Fruit fly (Drosophila melanogaster) whole organism, embryonic: ENCODE measurements around the gene CG10431.

Source experiments
- Adf1 ChIP-seq: fragments of 200-800 bp; sonication (Bioruptor generic); IDR thresholded peaks from 2 replicates; pipeline ENCODE4 v1.3.6; 2022; ENCODE audit warnings: missing biosample characterization, missing genetic modification characterization
- Atf3 ChIP-seq: fragments of 200-800 bp; sonication (Bioruptor generic); optimal IDR thresholded peaks from 3 replicates; lab custom pipeline; 2016; ENCODE audit warnings: missing biosample characterization, missing genetic modification characterization
- Bgb ChIP-seq: fragments of 200-800 bp; sonication (Bioruptor generic); IDR thresholded peaks from 2 replicates; pipeline ENCODE4 v1.3.6; 2022; ENCODE audit warnings: missing biosample characterization, missing genetic modification characterization; ENCODE audit not compliant: partially characterized antibody
- CG10543 ChIP-seq: fragments of 200-800 bp; sonication (Bioruptor generic); optimal IDR thresholded peaks from 3 replicates; lab custom pipeline; 2017; ENCODE audit warnings: missing biosample characterization, mild to moderate bottlenecking, missing genetic modification characterization, moderate library complexity
- CG11085 ChIP-seq: fragments of 200-800 bp; sonication (Bioruptor generic); IDR thresholded peaks from 2 replicates; pipeline ENCODE4 v1.3.6; 2022; ENCODE audit warnings: missing biosample characterization, missing genetic modification characterization
- CG11093 ChIP-seq: fragments of 200-800 bp; sonication (Bioruptor generic); IDR thresholded peaks from 3 replicates; pipeline ENCODE4 v1.3.6; 2022; ENCODE audit warnings: missing biosample characterization, missing genetic modification characterization
- CG11456 ChIP-seq: fragments of 200-800 bp; sonication (Bioruptor generic); IDR thresholded peaks from 3 replicates; pipeline ENCODE4 v1.3.6; 2022; ENCODE audit warnings: missing biosample characterization, missing genetic modification characterization
- CG12104 ChIP-seq: fragments of 200-800 bp; sonication (Bioruptor generic); optimal IDR thresholded peaks from 3 replicates; lab custom pipeline; 2016; ENCODE audit warnings: missing biosample characterization, missing genetic modification characterization
- CG12659 ChIP-seq: fragments of 200-800 bp; sonication (Bioruptor generic); optimal IDR thresholded peaks from 3 replicates; lab custom pipeline; 2017; ENCODE audit warnings: mild to moderate bottlenecking, missing biosample characterization, missing genetic modification reagents, missing genetic modification characterization
- CG12769 ChIP-seq: fragments of 200-800 bp; sonication (Bioruptor generic); optimal IDR thresholded peaks from 2 replicates; lab custom pipeline; 2019; ENCODE audit warnings: missing biosample characterization, mild to moderate bottlenecking, missing genetic modification characterization, moderate library complexity
- CG17361 ChIP-seq: fragments of 200-800 bp; sonication (Bioruptor generic); IDR thresholded peaks from 3 replicates; pipeline ENCODE4 v1.3.6; 2022; ENCODE audit warnings: missing biosample characterization, missing genetic modification characterization
- CG30403 ChIP-seq: fragments of 200-800 bp; sonication (Bioruptor generic); optimal IDR thresholded peaks from 3 replicates; lab custom pipeline; 2016; ENCODE audit warnings: missing biosample characterization, missing genetic modification characterization
- CG3281 ChIP-seq: fragments of 200-800 bp; sonication (Bioruptor generic); optimal IDR thresholded peaks from 3 replicates; lab custom pipeline; 2017; ENCODE audit warnings: missing biosample characterization, mild to moderate bottlenecking, missing genetic modification characterization
- CG34376 ChIP-seq: fragments of 200-800 bp; sonication (Bioruptor generic); optimal IDR thresholded peaks from 2 replicates; lab custom pipeline; 2018; ENCODE audit warnings: missing biosample characterization, mild to moderate bottlenecking, missing genetic modification characterization
- CG6683 ChIP-seq: fragments of 200-800 bp; sonication (Bioruptor generic); optimal IDR thresholded peaks from 2 replicates; lab custom pipeline; 2017; ENCODE audit warnings: missing biosample characterization, mild to moderate bottlenecking, missing genetic modification characterization, missing genetic modification reagents
- CG7839 ChIP-seq: fragments of 200-800 bp; sonication (Bioruptor generic); optimal IDR thresholded peaks from 3 replicates; lab custom pipeline; 2018; ENCODE audit warnings: missing biosample characterization, mild to moderate bottlenecking, missing genetic modification characterization, moderate library complexity
- CG7928 ChIP-seq: fragments of 200-800 bp; sonication (Bioruptor generic); optimal IDR thresholded peaks from 2 replicates; lab custom pipeline; 2017; ENCODE audit warnings: missing biosample characterization, mild to moderate bottlenecking, missing genetic modification characterization
- CG8388 ChIP-seq: fragments of 200-800 bp; sonication (Bioruptor generic); optimal IDR thresholded peaks from 2 replicates; lab custom pipeline; 2019; ENCODE audit warnings: missing biosample characterization, mild to moderate bottlenecking, missing genetic modification characterization, moderate library complexity
- Deaf1 ChIP-seq: fragments of 200-800 bp; optimal IDR thresholded peaks from 3 replicates; lab custom pipeline; 2019; ENCODE audit warnings: missing biosample characterization, mild to moderate bottlenecking, missing genetic modification characterization, moderate library complexity
- E2f1 ChIP-seq: fragments of 200-800 bp; sonication (Bioruptor generic); IDR thresholded peaks from 2 replicates; pipeline ENCODE4 v1.3.6; 2022; ENCODE audit warnings: missing biosample characterization, missing genetic modification characterization
- E2f2 ChIP-seq: fragments of 200-800 bp; sonication (Bioruptor generic); IDR thresholded peaks from 2 replicates; pipeline ENCODE4 v1.3.6; 2022; ENCODE audit warnings: missing biosample characterization, missing genetic modification characterization
- HLH54F ChIP-seq: fragments of 200-800 bp; sonication (Bioruptor generic); optimal IDR thresholded peaks from 3 replicates; lab custom pipeline; 2016; ENCODE audit warnings: missing biosample characterization, missing genetic modification characterization
- Hand ChIP-seq: fragments of 200-800 bp; sonication (Bioruptor generic); optimal IDR thresholded peaks from 2 replicates; lab custom pipeline; 2017; ENCODE audit warnings: mild to moderate bottlenecking, missing biosample characterization, missing genetic modification reagents, missing genetic modification characterization
- Hr39 ChIP-seq: fragments of >200 bp; optimal IDR thresholded peaks from 2 replicates; lab custom pipeline; 2017
- MBD-R2 ChIP-seq: fragments of 200-800 bp; sonication (Bioruptor generic); IDR thresholded peaks from 2 replicates; pipeline ENCODE4 v1.3.6; 2022; ENCODE audit warnings: missing biosample characterization, missing genetic modification characterization
- Opbp ChIP-seq: fragments of 200-800 bp; sonication (Bioruptor generic); IDR thresholded peaks from 3 replicates; pipeline ENCODE4 v1.3.6; 2022; ENCODE audit warnings: missing biosample characterization, missing genetic modification characterization; ENCODE audit not compliant: partially characterized antibody
- Optix ChIP-seq: fragments of 200-800 bp; sonication (Bioruptor generic); IDR thresholded peaks from 3 replicates; pipeline ENCODE4 v1.3.6; 2022; ENCODE audit warnings: missing biosample characterization, missing genetic modification characterization
- Six4 ChIP-seq: fragments of 200-800 bp; sonication (Bioruptor generic); optimal IDR thresholded peaks from 2 replicates; lab custom pipeline; 2016; ENCODE audit warnings: missing biosample characterization, missing genetic modification characterization
- Sox100B ChIP-seq: fragments of 200-800 bp; sonication (Bioruptor generic); optimal IDR thresholded peaks from 3 replicates; lab custom pipeline; 2018; ENCODE audit warnings: missing biosample characterization, mild to moderate bottlenecking, missing genetic modification characterization
- Vsx1 ChIP-seq: fragments of 200-800 bp; sonication (Bioruptor generic); optimal IDR thresholded peaks from 2 replicates; lab custom pipeline; 2017; ENCODE audit warnings: missing biosample characterization, mild to moderate bottlenecking, missing genetic modification characterization, missing genetic modification reagents
- Xbp1 ChIP-seq: fragments of 200-800 bp; sonication (Bioruptor generic); optimal IDR thresholded peaks from 3 replicates; lab custom pipeline; 2016; ENCODE audit warnings: missing biosample characterization, mild to moderate bottlenecking, missing genetic modification characterization
- az2 ChIP-seq: fragments of 200-800 bp; sonication (Bioruptor generic); optimal IDR thresholded peaks from 3 replicates; lab custom pipeline; 2016; ENCODE audit warnings: missing biosample characterization, missing genetic modification characterization
- caup ChIP-seq: fragments of 200-800 bp; sonication (Bioruptor generic); optimal IDR thresholded peaks from 3 replicates; lab custom pipeline; 2017; ENCODE audit warnings: missing biosample characterization, mild to moderate bottlenecking, missing genetic modification characterization, moderate library complexity; ENCODE audit not compliant: severe bottlenecking
- cg ChIP-seq: fragments of 200-800 bp; sonication (Bioruptor generic); optimal IDR thresholded peaks from 3 replicates; lab custom pipeline; 2019; ENCODE audit warnings: missing biosample characterization, mild to moderate bottlenecking, missing genetic modification characterization, moderate library complexity
- dmrt99B ChIP-seq: fragments of 200-800 bp; sonication (Bioruptor generic); optimal IDR thresholded peaks from 2 replicates; lab custom pipeline; 2018; ENCODE audit warnings: missing biosample characterization, mild to moderate bottlenecking, missing genetic modification characterization, moderate library complexity
- dysf ChIP-seq: fragments of 200-800 bp; sonication (Bioruptor generic); IDR thresholded peaks from 3 replicates; pipeline ENCODE4 v1.3.6; 2022; ENCODE audit warnings: missing biosample characterization, missing genetic modification characterization
- eve ChIP-seq, 2 experiments: fragments of >200 bp; optimal IDR thresholded peaks; 2 replicates each; lab custom pipeline; 2017; ENCODE audit warnings: missing biosample characterization in 2 of 2, missing genetic modification characterization in 2 of 2
- exex ChIP-seq: fragments of 200-800 bp; sonication (Bioruptor generic); optimal IDR thresholded peaks from 4 replicates; lab custom pipeline; 2018; ENCODE audit warnings: missing biosample characterization, mild to moderate bottlenecking, missing genetic modification characterization, moderate library complexity
- grau ChIP-seq: fragments of 200-800 bp; optimal IDR thresholded peaks from 3 replicates; lab custom pipeline; 2019; ENCODE audit warnings: missing biosample characterization, mild to moderate bottlenecking, missing genetic modification characterization, moderate library complexity
- kni ChIP-seq: fragments of 200-800 bp; sonication (Bioruptor generic); optimal IDR thresholded peaks from 3 replicates; lab custom pipeline; 2017; ENCODE audit warnings: mild to moderate bottlenecking, missing biosample characterization, missing genetic modification reagents, missing genetic modification characterization
- lbe ChIP-seq: fragments of 200-800 bp; sonication (Bioruptor generic); optimal IDR thresholded peaks from 2 replicates; lab custom pipeline; 2016; ENCODE audit warnings: missing biosample characterization, mild to moderate bottlenecking, missing genetic modification characterization
- lola ChIP-seq, 3 experiments: fragments of >200 bp in 2 of 3; fragments of 200-800 bp in 1 of 3; sonication (Bioruptor generic) in 1 of 3; optimal IDR thresholded peaks; 2 replicates each; lab custom pipeline; 2017 to 2019; ENCODE audit warnings: missing biosample characterization in 3 of 3, missing genetic modification characterization in 3 of 3, mild to moderate bottlenecking in 1 of 3, moderate library complexity in 1 of 3
- p53 ChIP-seq: fragments of 200-800 bp; sonication (Bioruptor generic); optimal IDR thresholded peaks from 2 replicates; lab custom pipeline; 2016; ENCODE audit warnings: missing biosample characterization, missing genetic modification characterization
- pfk ChIP-seq: fragments of 200-800 bp; sonication (Bioruptor generic); optimal IDR thresholded peaks from 2 replicates; lab custom pipeline; 2018; ENCODE audit warnings: missing biosample characterization, mild to moderate bottlenecking, missing genetic modification characterization, moderate library complexity
- seq ChIP-seq: fragments of 200-800 bp; sonication (Bioruptor generic); IDR thresholded peaks from 2 replicates; pipeline ENCODE4 v1.3.6; 2022; ENCODE audit warnings: missing biosample characterization, missing genetic modification characterization
- slou ChIP-seq: fragments of 200-800 bp; sonication (Bioruptor generic); optimal IDR thresholded peaks from 3 replicates; lab custom pipeline; 2016; ENCODE audit warnings: missing biosample characterization, missing genetic modification characterization
- stc ChIP-seq: fragments of 200-800 bp; sonication (Bioruptor generic); IDR thresholded peaks from 2 replicates; pipeline ENCODE4 v1.3.6; 2022; ENCODE audit warnings: missing biosample characterization, missing genetic modification characterization
- sug ChIP-seq: fragments of 200-800 bp; optimal IDR thresholded peaks from 2 replicates; lab custom pipeline; 2019; ENCODE audit warnings: missing biosample characterization, mild to moderate bottlenecking, missing genetic modification characterization, moderate library complexity
- ttk ChIP-seq: fragments of 200-800 bp; sonication (Bioruptor generic); IDR thresholded peaks from 2 replicates; pipeline ENCODE4 v2.1.2; 2022; ENCODE audit warnings: missing biosample characterization, missing genetic modification characterization
- twi ChIP-seq: fragments of 200-800 bp; optimal IDR thresholded peaks from 2 replicates; lab custom pipeline; 2019; ENCODE audit warnings: missing biosample characterization, mild to moderate bottlenecking, missing genetic modification characterization, moderate library complexity
- z ChIP-seq: fragments of 200-800 bp; sonication (Bioruptor generic); IDR thresholded peaks from 3 replicates; pipeline ENCODE4 v1.3.6; 2022; ENCODE audit warnings: missing biosample characterization, missing genetic modification characterization

Gene CG10431

DNA sequence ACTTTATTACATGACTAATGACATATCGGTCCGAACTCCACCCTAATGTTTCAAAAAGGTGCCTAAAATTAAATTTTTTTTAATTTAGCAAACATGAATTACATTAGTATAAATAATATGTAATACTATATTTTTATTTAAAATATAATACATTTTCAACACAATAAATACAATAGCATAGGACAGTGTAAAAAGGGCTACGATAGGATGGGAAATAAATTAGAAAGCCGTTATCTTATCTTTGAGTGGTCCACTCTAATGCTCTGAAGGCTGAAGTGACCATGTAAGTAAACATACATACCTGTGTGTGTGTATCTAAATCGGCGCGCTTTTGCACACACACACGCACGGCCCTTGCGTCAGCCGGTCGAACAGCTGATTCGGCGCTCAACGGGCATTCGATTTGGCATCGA, 28.5 kb downstream of the CG10431 start, which contains the start of gene CG31793 (continued):
- TF ChIP-seq Opbp (GFP tag; lab: Robert Waterston, UW) (no peak), lola (GFP tag; optimal IDR thresholded peaks at IDR 0.05; lab: Kevin White, UChicago) (no peak), kni (GFP tag; lab: Kevin White, UChicago) (no peak), E2f1 (GFP tag; lab: Robert Waterston, UW) (peak; percentile 25; the same call in 1 of the 2 replicates), Hand (GFP tag; lab: Kevin White, UChicago) (peak; percentile 55), cg (GFP tag; lab: Kevin White, UChicago) (peak; percentile 72), lbe (GFP tag; lab: Kevin White, UChicago) (peak; percentile 54), CG34376 (GFP tag; lab: Kevin White, UChicago) (peak; percentile 66), Deaf1 (tag; lab: Kevin White, UChicago) (peak; percentile 42), Vsx1 (GFP tag; lab: Kevin White, UChicago) (peak; percentile 4), CG6683 (GFP tag; lab: Kevin White, UChicago) (peak; percentile 52), Bgb (GFP tag; lab: Robert Waterston, UW) (no peak), Six4 (GFP tag; lab: Kevin White, UChicago) (no peak), dmrt99B (tag; lab: Kevin White, UChicago) (peak; percentile 58), sug (tag; lab: Kevin White, UChicago) (peak; percentile 68), CG8388 (GFP tag; lab: Kevin White, UChicago) (peak; percentile 36), slou (GFP tag; lab: Kevin White, UChicago) (no peak), Adf1 (peak; percentile 26; the same call in 1 of the 2 replicates), CG7839 (peak; percentile 65), MBD-R2 (GFP tag; lab: Robert Waterston, UW) (peak; percentile 39), pfk (no peak), grau (tag; lab: Kevin White, UChicago) (peak; percentile 72), CG3281 (GFP tag; lab: Kevin White, UChicago) (peak; percentile 76), CG11093 (GFP tag; lab: Robert Waterston, UW) (no peak), z (GFP tag; lab: Robert Waterston, UW) (no peak), CG12769 (tag; lab: Kevin White, UChicago) (no peak), HLH54F (GFP tag; lab: Kevin White, UChicago) (no peak), Sox100B (GFP tag; lab: Kevin White, UChicago) (peak; percentile 41), ttk (GFP tag; lab: Robert Waterston, UW) (no peak), CG30403 (GFP tag; lab: Kevin White, UChicago) (peak; percentile 50), E2f2 (GFP tag; lab: Robert Waterston, UW) (peak; percentile 48; the same call in 1 of the 2 replicates), twi (tag; lab: Kevin White, UChicago) (no peak), CG12659 (GFP tag; lab: Kevin White, UChicago) (peak; percentile 65), Optix (no peak), caup (GFP tag; lab: Kevin White, UChicago) (peak; percentile 55), CG7928 (GFP tag; lab: Kevin White, UChicago) (no peak), CG11456 (GFP tag; lab: Robert Waterston, UW) (peak; percentile 53; the same call in 1 of the 3 replicates), eve (GFP tag; optimal IDR thresholded peaks at IDR 0.05; lab: Kevin White, UChicago) (no peak), p53 (GFP tag; lab: Kevin White, UChicago) (no peak), CG17361 (GFP tag; lab: Robert Waterston, UW) (peak; percentile 68; the same call in 2 of the 3 replicates), Xbp1 (no peak), stc (GFP tag; lab: Robert Waterston, UW) (no peak), seq (no peak), Hr39 (lab: Kevin White, UChicago) (no peak), exex (tag; lab: Kevin White, UChicago) (peak; percentile 68), CG10543 (GFP tag; lab: Kevin White, UChicago) (peak; percentile 67), az2 (peak; percentile 29), dysf (GFP tag; lab: Robert Waterston, UW) (peak; percentile 20; the same call in 1 of the 3 replicates), CG12104 (GFP tag; lab: Kevin White, UChicago) (peak; percentile 10), Atf3 (GFP tag; lab: Kevin White, UChicago) (no peak), CG11085 (GFP tag; lab: Robert Waterston, UW) (peak; percentile 27; the same call in 1 of the 2 replicates)
